Fruit fly (Drosophila melanogaster): ENCODE measurements around the gene CG17327.

CG17327 gene

DNA sequence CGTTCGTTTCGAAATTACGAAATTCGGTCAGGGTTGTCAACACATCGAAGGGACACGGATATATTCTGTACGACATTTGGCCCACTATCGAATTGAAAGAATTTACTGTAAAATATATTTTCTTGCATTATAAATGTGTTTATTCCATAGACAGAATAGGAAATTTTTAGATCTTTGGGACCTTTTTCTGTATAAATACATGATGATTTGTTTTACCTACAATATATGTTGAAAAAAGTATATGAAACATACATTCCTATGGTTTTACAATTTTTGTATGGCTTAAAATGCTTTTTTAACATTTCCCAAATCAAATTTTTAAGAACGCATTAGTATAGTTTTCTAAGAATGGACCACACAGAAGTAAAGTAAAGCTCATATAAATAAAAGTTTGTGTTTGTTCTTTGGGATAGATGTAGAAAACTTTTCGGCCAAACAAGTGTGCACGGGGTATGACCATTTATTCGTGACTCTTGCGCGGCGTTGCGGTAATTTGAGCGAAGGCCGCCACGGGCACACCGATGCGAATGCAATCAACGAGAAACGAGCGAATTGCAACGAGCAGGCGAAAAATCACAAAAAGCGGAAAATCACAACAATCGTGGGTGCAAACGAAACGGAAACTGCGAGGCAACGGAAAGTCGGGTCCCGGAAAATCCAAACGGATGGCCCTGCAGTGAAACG lies at the start of gene CG17327, which contains the start of the genes CG44194 and CG7518:
TSS of gene CG17327 (minus strand) at position 177 of the 684 bp plus-strand sequence.
TSS of gene CG44194 (minus strand) at position 177 of the 684 bp plus-strand sequence.
TSS of gene CG7518 (plus strand) at position 540 of the 684 bp plus-strand sequence.
- TF ChIP-seq psq (GFP tag; optimal IDR thresholded peaks at IDR 0.05), result peak; percentile 7
- no peak for TF ChIP-seq CG9705 (GFP tag; optimal IDR thresholded peaks at IDR 0.05)
- no peak for TF ChIP-seq rgr (GFP tag; optimal IDR thresholded peaks at IDR 0.05)
- peak; percentile 43 for TF ChIP-seq Hr83 (GFP tag; optimal IDR thresholded peaks at IDR 0.05; ENCODE audit: poor library complexity, severe bottlenecking)
- peak; percentile 25 for TF ChIP-seq N (GFP tag; optimal IDR thresholded peaks at IDR 0.05)
- TF ChIP-seq Hr78 (GFP tag; optimal IDR thresholded peaks at IDR 0.05), result no peak
- no peak for TF ChIP-seq Jra (GFP tag; optimal IDR thresholded peaks at IDR 0.05)
- TF ChIP-seq CrebA (GFP tag; optimal IDR thresholded peaks at IDR 0.05; ENCODE audit: borderline replicate concordance), result no peak
- TF ChIP-seq Myc (optimal IDR thresholded peaks at IDR 0.05), result no peak
- TF ChIP-seq CG32264 (GFP tag; optimal IDR thresholded peaks at IDR 0.05), result no peak
- no peak for TF ChIP-seq Rel (GFP tag; optimal IDR thresholded peaks at IDR 0.05)
- peak; percentile 82 for TF ChIP-seq Rel (tag; optimal IDR thresholded peaks at IDR 0.05)
- TF ChIP-seq ey (GFP tag; optimal IDR thresholded peaks at IDR 0.05), result peak; percentile 28
- TF ChIP-seq OdsH (GFP tag; optimal IDR thresholded peaks at IDR 0.05), result no peak
- no peak for TF ChIP-seq Dif (GFP tag; optimal IDR thresholded peaks at IDR 0.05; ENCODE audit: partially characterized antibody)

DNA sequence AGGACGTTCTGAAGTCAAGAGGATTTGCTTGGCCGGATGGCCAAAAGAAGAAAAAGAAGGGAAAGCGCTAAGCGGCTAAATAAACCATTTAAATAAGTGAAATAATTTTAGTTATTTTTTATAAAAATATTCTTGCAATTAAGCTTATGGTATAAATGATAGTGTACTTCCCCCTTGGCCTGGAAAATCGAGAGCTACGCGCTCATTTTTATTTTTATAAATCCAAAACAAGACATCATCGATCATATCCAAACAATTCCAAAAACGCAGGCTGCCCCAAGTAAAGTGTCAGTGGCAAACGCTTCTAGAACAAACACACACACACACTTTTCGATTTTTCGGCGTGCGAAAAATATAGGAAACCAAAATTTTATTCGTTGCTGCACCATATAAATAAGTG lies 46.9 kb upstream of the CG17327 start, which contains the start of gene Hsc70-2:
TSS of gene Hsc70-2 (plus strand) at position 301 of the 400 bp plus-strand sequence.
- TF ChIP-seq dsf (GFP tag; optimal IDR thresholded peaks at IDR 0.05; ENCODE audit: borderline replicate concordance) (no peak), CrebA (GFP tag; optimal IDR thresholded peaks at IDR 0.05; ENCODE audit: borderline replicate concordance) (no peak), HLH106 (tag; optimal IDR thresholded peaks at IDR 0.05) (no peak), Hr78 (GFP tag; optimal IDR thresholded peaks at IDR 0.05) (no peak), N (GFP tag; optimal IDR thresholded peaks at IDR 0.05) (no peak), usp (GFP tag; optimal IDR thresholded peaks at IDR 0.05) (no peak), pan (optimal IDR thresholded peaks at IDR 0.05) (no peak), psq (GFP tag; optimal IDR thresholded peaks at IDR 0.05) (no peak), brk (GFP tag; optimal IDR thresholded peaks at IDR 0.05) (no peak)

DNA sequence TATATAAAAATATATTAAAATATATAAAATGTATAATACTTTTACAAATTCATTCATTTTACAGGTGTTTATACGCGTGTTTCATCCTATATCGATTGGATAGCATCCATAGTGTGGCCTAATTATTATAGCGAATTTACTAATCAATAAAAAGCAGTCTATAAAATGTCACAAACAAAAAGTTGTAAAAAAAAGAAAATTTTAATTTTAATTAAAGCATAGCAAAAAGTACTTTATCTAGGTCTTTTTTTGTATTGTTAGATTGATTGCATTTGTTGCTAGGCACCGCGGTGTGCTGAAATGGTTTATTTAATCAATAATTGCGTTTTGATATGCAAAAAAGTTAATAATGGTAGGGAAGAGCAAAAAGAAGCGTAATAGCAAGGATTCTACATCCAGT lies 46.3 kb upstream of the CG17327 start, which contains the start of gene CG45122:
TSS of gene CG45122 (plus strand) at position 301 of the 400 bp plus-strand sequence.
- TF ChIP-seq foxo (GFP tag; optimal IDR thresholded peaks at IDR 0.05) (no peak), sv (GFP tag; optimal IDR thresholded peaks at IDR 0.05) (no peak), CG9705 (GFP tag; optimal IDR thresholded peaks at IDR 0.05) (no peak), Dfd (GFP tag; optimal IDR thresholded peaks at IDR 0.05) (no peak), lola (GFP tag; optimal IDR thresholded peaks at IDR 0.05) (no peak), Vsx2 (GFP tag; optimal IDR thresholded peaks at IDR 0.05; ENCODE audit: partially characterized antibody) (no peak), HLH106 (tag; optimal IDR thresholded peaks at IDR 0.05) (no peak), ey (GFP tag; optimal IDR thresholded peaks at IDR 0.05) (no peak), Hnf4 (GFP tag; optimal IDR thresholded peaks at IDR 0.05) (no peak), Rel (GFP tag; optimal IDR thresholded peaks at IDR 0.05) (no peak), Rel (tag; optimal IDR thresholded peaks at IDR 0.05) (no peak), pan (optimal IDR thresholded peaks at IDR 0.05) (no peak), woc (GFP tag; optimal IDR thresholded peaks at IDR 0.05) (no peak), dsf (GFP tag; optimal IDR thresholded peaks at IDR 0.05; ENCODE audit: borderline replicate concordance) (no peak)

DNA sequence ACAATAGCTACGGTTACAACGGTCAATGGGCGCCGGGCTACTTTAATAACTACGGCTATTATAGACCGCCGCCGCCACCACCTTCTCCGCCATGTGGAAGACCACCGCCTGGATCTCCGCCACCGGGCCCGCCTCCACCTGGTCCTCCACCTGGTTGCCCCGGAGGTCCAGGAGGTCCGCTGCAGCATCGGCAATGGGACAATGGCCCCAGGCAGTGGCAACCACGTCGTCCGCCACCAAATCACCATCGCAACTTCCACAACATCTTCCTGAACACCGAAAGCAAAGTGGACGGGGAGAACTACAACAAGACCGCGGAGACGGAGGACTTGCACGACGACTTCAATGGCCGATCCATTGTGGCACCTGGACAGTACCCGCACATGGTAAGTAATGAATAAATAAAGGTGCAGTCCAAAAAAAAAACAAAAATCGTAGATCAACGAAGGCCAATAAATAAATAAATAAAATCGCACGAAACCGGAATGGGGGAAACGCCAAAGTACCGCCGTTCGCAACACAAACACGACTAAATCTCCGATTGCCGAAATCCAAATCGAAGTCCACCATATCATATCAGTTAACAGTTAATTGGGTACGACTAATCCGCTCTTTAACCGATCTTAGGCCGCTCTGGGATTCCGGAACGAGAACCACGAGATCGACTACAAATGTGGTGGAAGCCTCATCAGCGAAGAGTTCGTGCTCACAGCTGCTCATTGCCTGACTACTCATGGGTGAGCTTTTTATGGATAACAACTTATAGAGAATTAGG lies 44.9 kb upstream of the CG17327 start, which contains the start of gene snk:
TSS of gene snk (minus strand) at position 513 of the 775 bp plus-strand sequence.
- TF ChIP-seq ey (GFP tag; optimal IDR thresholded peaks at IDR 0.05) (no peak), Dfd (GFP tag; optimal IDR thresholded peaks at IDR 0.05) (peak; percentile 61)

DNA sequence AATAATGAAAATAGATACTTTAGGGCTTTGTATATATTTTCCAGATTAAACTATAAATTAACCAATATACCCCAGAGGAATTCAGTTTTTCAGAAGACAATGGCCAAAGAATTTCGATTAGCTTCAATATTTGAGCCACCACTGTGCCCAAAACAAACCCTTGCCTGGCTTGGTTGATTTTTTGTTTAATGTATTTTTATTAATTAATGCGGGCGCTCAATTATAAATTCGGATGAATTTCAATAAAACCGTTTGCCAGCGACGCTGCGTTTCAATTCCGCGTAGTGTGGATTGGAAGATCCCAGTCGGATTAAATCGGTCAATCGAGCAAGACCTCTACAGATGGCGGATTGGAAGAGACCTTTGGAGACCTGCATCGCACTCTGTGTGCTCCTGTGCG lies 44.2 kb upstream of the CG17327 start, which contains the start of gene CG11670:
TSS of gene CG11670 (plus strand) at position 301 of the 400 bp plus-strand sequence.
- TF ChIP-seq HLH106 (tag; optimal IDR thresholded peaks at IDR 0.05) (no peak), sv (GFP tag; optimal IDR thresholded peaks at IDR 0.05) (no peak)
